Fruit fly (Drosophila melanogaster): ENCODE data around the gene CG46394.

dm6 chr3L:11553672-11554068 is 46.5 kb upstream of the CG46394 start:
- TF ChIP-seq CG8478 (optimal IDR thresholded peaks at IDR 0.05): no peak
- no peak for TF ChIP-seq CTCF (optimal IDR thresholded peaks at IDR 0.05)

All from S2 (cell line).